Fruit fly (Drosophila melanogaster) whole organism, pupa: ENCODE data around the gene tacc.

Experiments used
- CG13204 ChIP-seq: fragments of 200-800 bp; sonication (Bioruptor generic); optimal IDR thresholded peaks from 2 replicates; lab custom pipeline; 2018; ENCODE audit warnings: missing biosample characterization, mild to moderate bottlenecking, missing genetic modification characterization, moderate library complexity
- CG15710 ChIP-seq: fragments of 200-800 bp; sonication (Bioruptor generic); optimal IDR thresholded peaks from 2 replicates; lab custom pipeline; 2018; ENCODE audit warnings: missing biosample characterization, mild to moderate bottlenecking, missing genetic modification characterization, moderate library complexity
- Ets98B ChIP-seq: fragments of 200-800 bp; sonication (Bioruptor generic); IDR thresholded peaks from 2 replicates; pipeline ENCODE4 v1.3.6; 2022; ENCODE audit warnings: missing biosample characterization, missing genetic modification characterization

- TF ChIP-seq CG15710 (tag; lab: Kevin White, UChicago) (no peak), Ets98B (no peak), CG13204 (no peak)
These were observed 58.3 kb downstream of the tacc start, which contains the start of gene CG33927 for dm6 chr3R:4690508-4690907.
